Fruit fly (Drosophila melanogaster) whole organism, embryonic: ENCODE data around the gene mTTF.
A peak's percentile ranks its signal among the peaks of the same experiment; 100 is the strongest.

Experiments
- ATbp ChIP-seq: fragments of 200-800 bp; sonication (Bioruptor generic); optimal IDR thresholded peaks from 2 replicates; lab custom pipeline; 2017; ENCODE audit warnings: missing biosample characterization, mild to moderate bottlenecking, missing genetic modification characterization, missing genetic modification reagents
- Awh ChIP-seq: fragments of 200-800 bp; sonication (Bioruptor generic); IDR thresholded peaks from 2 replicates; pipeline ENCODE4, ENCODE4 v1.3.6; 2022; ENCODE audit warnings: missing biosample characterization, missing genetic modification characterization
- CG1024 ChIP-seq: fragments of 200-800 bp; sonication (Bioruptor generic); IDR thresholded peaks from 2 replicates; pipeline ENCODE4 v1.3.6; 2022; ENCODE audit warnings: missing biosample characterization, missing genetic modification characterization
- CG11504 ChIP-seq: fragments of 200-800 bp; sonication (Bioruptor generic); optimal IDR thresholded peaks from 3 replicates; lab custom pipeline; 2019; ENCODE audit warnings: missing biosample characterization, mild to moderate bottlenecking, missing genetic modification characterization, moderate library complexity
- CG15269 ChIP-seq: fragments of 200-800 bp; sonication (Bioruptor generic); optimal IDR thresholded peaks from 2 replicates; lab custom pipeline; 2018; ENCODE audit warnings: missing biosample characterization, mild to moderate bottlenecking, missing genetic modification characterization, moderate library complexity
- CG16815 ChIP-seq: fragments of 200-800 bp; sonication (Bioruptor generic); optimal IDR thresholded peaks from 3 replicates; lab custom pipeline; 2017; ENCODE audit warnings: missing biosample characterization, mild to moderate bottlenecking, missing genetic modification characterization
- CG18011 ChIP-seq: fragments of 200-800 bp; sonication (Bioruptor generic); optimal IDR thresholded peaks from 2 replicates; lab custom pipeline; 2017; ENCODE audit warnings: missing biosample characterization, missing genetic modification characterization, mild to moderate bottlenecking, moderate library complexity, missing genotype
- CG18619 ChIP-seq: fragments of 200-800 bp; sonication (Bioruptor generic); optimal IDR thresholded peaks from 3 replicates; lab custom pipeline; 2017; ENCODE audit warnings: missing biosample characterization, mild to moderate bottlenecking, missing genetic modification characterization
- CG2120 ChIP-seq: fragments of 200-800 bp; sonication (Bioruptor generic); optimal IDR thresholded peaks from 3 replicates; lab custom pipeline; 2016; ENCODE audit warnings: missing biosample characterization, missing genetic modification characterization
- CG2199 ChIP-seq: fragments of 200-800 bp; sonication (Bioruptor generic); IDR thresholded peaks from 3 replicates; pipeline ENCODE4 v1.3.6; 2022; ENCODE audit warnings: missing biosample characterization, missing genetic modification characterization
- CG33557 ChIP-seq: fragments of 200-800 bp; sonication (Bioruptor generic); optimal IDR thresholded peaks from 2 replicates; lab custom pipeline; 2019; ENCODE audit warnings: missing biosample characterization, mild to moderate bottlenecking, missing genetic modification characterization, moderate library complexity
- CG3407 ChIP-seq: fragments of 200-800 bp; sonication (Bioruptor generic); optimal IDR thresholded peaks from 2 replicates; lab custom pipeline; 2018; ENCODE audit warnings: missing biosample characterization, mild to moderate bottlenecking, missing genetic modification characterization
- CG4617 ChIP-seq: fragments of 200-800 bp; sonication (Bioruptor generic); optimal IDR thresholded peaks from 3 replicates; lab custom pipeline; 2016; ENCODE audit warnings: missing biosample characterization, missing genetic modification characterization, borderline replicate concordance
- CG5953 ChIP-seq: fragments of 200-800 bp; sonication (Bioruptor generic); IDR thresholded peaks from 2 replicates; pipeline ENCODE4 v1.3.6; 2022; ENCODE audit warnings: missing biosample characterization, missing genetic modification characterization
- CG6654 ChIP-seq: fragments of 200-800 bp; sonication (Bioruptor generic); optimal IDR thresholded peaks from 2 replicates; lab custom pipeline; 2017; ENCODE audit warnings: missing biosample characterization, mild to moderate bottlenecking, missing genetic modification characterization
- CG7786 ChIP-seq: fragments of 200-800 bp; sonication (Bioruptor generic); optimal IDR thresholded peaks from 2 replicates; lab custom pipeline; 2016; ENCODE audit warnings: missing biosample characterization, missing genetic modification characterization
- CG8281 ChIP-seq: fragments of 200-800 bp; sonication (Bioruptor generic); optimal IDR thresholded peaks from 2 replicates; lab custom pipeline; 2018; ENCODE audit warnings: missing biosample characterization, mild to moderate bottlenecking, missing genetic modification characterization, moderate library complexity
- Dfd ChIP-seq, 2 experiments: fragments of >200 bp; optimal IDR thresholded peaks; 2 replicates each; lab custom pipeline; 2017; ENCODE audit warnings: missing biosample characterization in 2 of 2, missing genetic modification characterization in 2 of 2
- HLHmδ ChIP-seq: fragments of 200-800 bp; sonication (Bioruptor generic); optimal IDR thresholded peaks from 2 replicates; lab custom pipeline; 2018; ENCODE audit warnings: missing biosample characterization, mild to moderate bottlenecking, missing genetic modification characterization, moderate library complexity
- MTF-1 ChIP-seq: fragments of 200-800 bp; sonication (Bioruptor generic); optimal IDR thresholded peaks from 2 replicates; lab custom pipeline; 2018; ENCODE audit warnings: missing biosample characterization, mild to moderate bottlenecking, missing genetic modification characterization, borderline replicate concordance
- Mrtf ChIP-seq: fragments of 200-800 bp; sonication (Bioruptor generic); IDR thresholded peaks from 3 replicates; pipeline ENCODE4 v1.3.6; 2022; ENCODE audit warnings: missing biosample characterization, missing genetic modification characterization
- NC2β ChIP-seq: fragments of 200-800 bp; sonication (Bioruptor generic); optimal IDR thresholded peaks from 2 replicates; lab custom pipeline; 2016; ENCODE audit warnings: missing biosample characterization, missing genetic modification characterization
- aop ChIP-seq: fragments of 200-800 bp; sonication (Bioruptor generic); IDR thresholded peaks from 2 replicates; pipeline ENCODE4 v1.3.6; 2022; ENCODE audit warnings: missing biosample characterization, missing genetic modification characterization
- bowl ChIP-seq: fragments of 200-800 bp; sonication (Bioruptor generic); IDR thresholded peaks from 2 replicates; pipeline ENCODE4 v1.3.6; 2022; ENCODE audit warnings: missing biosample characterization, missing genetic modification characterization
- bsh ChIP-seq, 2 experiments: fragments of 200-800 bp; sonication (Bioruptor generic); optimal IDR thresholded peaks; 2 replicates each; lab custom pipeline; 2017 to 2018; ENCODE audit warnings: mild to moderate bottlenecking in 2 of 2, missing biosample characterization in 2 of 2, missing genetic modification characterization in 2 of 2, moderate library complexity in 1 of 2
- chinmo ChIP-seq: fragments of 200-800 bp; sonication (Bioruptor generic); IDR thresholded peaks from 4 replicates; pipeline ENCODE4 v1.3.6; 2022; ENCODE audit warnings: missing biosample characterization, missing genetic modification characterization; ENCODE audit not compliant: partially characterized antibody
- dysf ChIP-seq: fragments of 200-800 bp; sonication (Bioruptor generic); IDR thresholded peaks from 3 replicates; pipeline ENCODE4 v1.3.6; 2022; ENCODE audit warnings: missing biosample characterization, missing genetic modification characterization
- gt ChIP-seq: fragments of 200-800 bp; sonication (Bioruptor generic); IDR thresholded peaks from 2 replicates; pipeline ENCODE4 v1.3.6; 2022; ENCODE audit warnings: missing biosample characterization, missing genetic modification characterization
- ham ChIP-seq: fragments of 200-800 bp; sonication (Bioruptor generic); IDR thresholded peaks from 2 replicates; pipeline ENCODE4 v1.3.6; 2022; ENCODE audit warnings: missing biosample characterization, missing genetic modification characterization
- insv ChIP-seq, 2 experiments: fragments of 200-800 bp; sonication (Bioruptor generic); optimal IDR thresholded peaks; 3 replicates each; lab custom pipeline; 2016 to 2018; ENCODE audit warnings: missing biosample characterization in 2 of 2, missing genetic modification characterization in 2 of 2
- lmd ChIP-seq: fragments of 200-800 bp; sonication (Bioruptor generic); IDR thresholded peaks from 2 replicates; pipeline ENCODE4 v1.3.6; 2022; ENCODE audit warnings: missing biosample characterization, missing genetic modification characterization
- lov ChIP-seq, 2 experiments: fragments of 200-800 bp in 1 of 2; fragments of >200 bp in 1 of 2; sonication (Bioruptor generic) in 1 of 2; IDR thresholded peaks in 1 of 2; optimal IDR thresholded peaks in 1 of 2; 2 replicates in 1 of 2; 3 replicates in 1 of 2; pipeline versions ENCODE4 v1.3.6 to Lab custom; 2017 to 2022; ENCODE audit warnings: missing biosample characterization in 1 of 2, missing genetic modification characterization in 1 of 2
- pan ChIP-seq, 4 experiments: fragments of >200 bp in 3 of 4; fragments of 200-800 bp in 1 of 4; sonication (Bioruptor generic) in 1 of 4; optimal IDR thresholded peaks in 3 of 4; IDR thresholded peaks in 1 of 4; 2 replicates each; pipeline versions ENCODE4 v1.3.6 to Lab custom; 2017 to 2022; ENCODE audit warnings: missing biosample characterization in 2 of 4, missing genetic modification characterization in 2 of 4, mixed read lengths in 1 of 4
- peb ChIP-seq: fragments of 200-800 bp; sonication (Bioruptor generic); IDR thresholded peaks from 2 replicates; pipeline ENCODE4 v1.3.6; 2022; ENCODE audit warnings: missing biosample characterization, missing genetic modification characterization
- sc ChIP-seq, 3 experiments: fragments of >200 bp in 2 of 3; fragments of 200-800 bp in 1 of 3; sonication (Bioruptor generic) in 1 of 3; optimal IDR thresholded peaks; 2 replicates in 2 of 3; 3 replicates in 1 of 3; lab custom pipeline; 2017; ENCODE audit warnings: mild to moderate bottlenecking in 1 of 3, missing biosample characterization in 1 of 3, missing genetic modification characterization in 1 of 3, missing genetic modification reagents in 1 of 3
- sens ChIP-seq: fragments of 200-800 bp; sonication (Bioruptor generic); peaks from one replicate; lab custom pipeline; 2016; ENCODE audit warnings: missing biosample characterization, missing genetic modification characterization
- slbo ChIP-seq: fragments of 200-800 bp; sonication (Bioruptor generic); IDR thresholded peaks from 2 replicates; pipeline ENCODE4 v1.3.6; 2022; ENCODE audit warnings: missing biosample characterization, missing genetic modification characterization
- sr ChIP-seq: fragments of 200-800 bp; sonication (Bioruptor generic); IDR thresholded peaks from 3 replicates; pipeline ENCODE4 v1.3.6; 2022; ENCODE audit warnings: missing biosample characterization, missing genetic modification characterization
- stwl ChIP-seq: fragments of 200-800 bp; sonication (Bioruptor generic); optimal IDR thresholded peaks from 3 replicates; lab custom pipeline; 2018; ENCODE audit warnings: missing biosample characterization, mild to moderate bottlenecking, missing genetic modification characterization, moderate library complexity
- tin ChIP-seq: fragments of 200-800 bp; sonication (Bioruptor generic); optimal IDR thresholded peaks from 3 replicates; lab custom pipeline; 2016; ENCODE audit warnings: missing biosample characterization, missing genetic modification characterization
- vvl ChIP-seq: fragments of 200-800 bp; sonication (Bioruptor generic); IDR thresholded peaks from 2 replicates; pipeline ENCODE4 v1.3.6; 2022; ENCODE audit warnings: missing biosample characterization, missing genetic modification characterization
- wek ChIP-seq: fragments of 200-800 bp; sonication (Bioruptor generic); optimal IDR thresholded peaks from 3 replicates; lab custom pipeline; 2018; ENCODE audit warnings: missing biosample characterization, mild to moderate bottlenecking, missing genetic modification characterization, moderate library complexity
- zfh1 ChIP-seq: fragments of 200-800 bp; sonication (Bioruptor generic); IDR thresholded peaks from 3 replicates; pipeline ENCODE4 v1.3.6; 2022; ENCODE audit warnings: missing biosample characterization, missing genetic modification characterization

mTTF gene

DNA sequence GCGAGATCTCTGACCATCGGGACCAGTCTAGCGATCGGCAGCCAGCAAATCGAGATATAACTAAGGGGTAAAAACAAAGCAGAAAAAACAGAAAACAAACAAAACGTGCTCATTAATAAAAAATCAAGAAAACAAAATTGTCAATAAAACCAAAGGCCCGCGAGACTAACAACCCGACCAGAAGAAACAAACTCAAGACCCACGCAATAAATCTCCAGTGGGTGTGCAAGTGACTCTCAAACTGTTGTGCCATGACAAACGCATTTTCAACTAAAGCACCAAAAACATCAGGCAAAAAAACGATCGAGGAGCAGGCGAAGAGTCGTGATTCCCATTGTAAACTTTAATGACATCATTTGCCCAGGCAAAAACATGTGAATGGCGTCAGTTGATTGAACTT, 30.6 kb downstream of the mTTF start:
- TF ChIP-seq lmd (GFP tag; lab: Robert Waterston, UW) (no peak), Mrtf (GFP tag; lab: Robert Waterston, UW) (no peak), CG2120 (GFP tag; lab: Kevin White, UChicago) (no peak), CG6654 (GFP tag; lab: Kevin White, UChicago) (peak; percentile 90), CG16815 (GFP tag; lab: Kevin White, UChicago) (no peak), sc (optimal IDR thresholded peaks at IDR 0.05; lab: Kevin White, UChicago) (no peak), sc (GFP tag; optimal IDR thresholded peaks at IDR 0.05; lab: Kevin White, UChicago) (no peak), chinmo (GFP tag; lab: Robert Waterston, UW) (0 out of 4 replicates have a peak, but pooled peaks have one; percentile 56), sr (GFP tag; lab: Robert Waterston, UW) (peak; percentile 93)

DNA sequence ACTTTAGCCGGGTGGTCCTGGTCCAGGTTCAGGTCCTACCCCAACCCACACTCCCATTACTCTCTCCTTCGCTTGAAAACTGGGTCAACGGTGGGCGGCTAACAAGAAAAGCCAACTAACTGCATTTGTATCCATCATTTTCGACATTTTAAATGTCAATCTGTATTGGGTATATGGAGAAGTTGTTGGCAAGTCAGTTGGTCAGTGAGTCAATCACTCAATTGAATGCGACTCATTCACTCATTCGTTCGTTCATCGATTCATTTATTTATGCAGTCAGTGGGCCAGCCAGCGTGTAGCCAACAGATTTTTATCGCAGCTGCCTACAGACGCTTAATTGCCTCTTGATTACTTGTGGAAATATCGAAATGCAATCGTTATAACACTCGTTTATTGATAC, 31.9 kb downstream of the mTTF start:
- TF ChIP-seq CG8281 (peak; percentile 96), NC2β (GFP tag; lab: Kevin White, UChicago) (no peak), CG18619 (GFP tag; lab: Kevin White, UChicago) (no peak), Awh (GFP tag; lab: Robert Waterston, UW) (peak; percentile 41; the same call in 1 of the 2 replicates), gt (GFP tag; lab: Robert Waterston, UW) (no peak), peb (GFP tag; lab: Robert Waterston, UW) (no peak)

DNA sequence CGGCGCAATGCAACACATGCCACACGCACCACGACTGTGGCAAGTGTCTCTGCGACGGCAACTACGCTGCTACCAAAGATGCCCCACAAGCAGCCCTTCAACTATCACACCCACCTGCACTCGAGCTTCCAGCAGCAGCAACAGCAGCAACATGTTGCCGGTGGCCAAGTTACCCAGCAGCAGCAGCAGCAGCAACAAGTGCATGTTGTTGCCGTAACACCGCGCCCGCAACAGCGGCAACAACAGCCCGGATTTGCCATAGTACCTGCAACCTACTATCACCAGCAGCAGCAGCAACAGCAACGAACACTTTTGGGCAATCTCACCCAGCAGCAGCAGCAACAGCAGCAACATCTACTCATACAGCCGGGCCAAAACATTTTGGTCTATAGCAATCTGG, 39.9 kb downstream of the mTTF start:
- TF ChIP-seq CG7786 (GFP tag; lab: Kevin White, UChicago) (no peak), CG11504 (peak; percentile 72), tin (no peak), ham (no peak), Dfd (GFP tag; optimal IDR thresholded peaks at IDR 0.05; lab: Kevin White, UChicago) (peak in 1 of 2 experiments; percentile 36), CG15269 (tag; lab: Kevin White, UChicago) (no peak)

DNA sequence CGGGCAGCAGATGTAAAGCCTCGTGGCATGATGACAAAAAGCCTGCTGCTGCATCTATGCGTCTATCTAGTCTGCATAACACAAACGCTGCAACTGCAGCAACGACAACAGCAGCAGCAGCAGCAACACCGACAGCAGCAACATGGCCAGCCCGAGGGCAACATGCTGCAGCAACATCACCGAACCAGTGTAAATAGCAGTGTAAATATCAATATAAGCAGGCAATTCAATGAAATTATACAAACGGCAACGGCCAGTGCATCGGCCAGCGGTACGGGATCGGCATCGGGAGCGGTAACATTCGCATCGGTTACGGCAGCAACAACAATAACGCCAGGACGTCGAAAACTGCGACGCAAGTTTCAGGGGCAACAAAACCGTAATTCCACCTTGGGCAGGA, 40.4 kb downstream of the mTTF start:
- TF ChIP-seq CG33557 (GFP tag; lab: Kevin White, UChicago) = peak; percentile 22
- peak; percentile 41 for TF ChIP-seq ATbp (GFP tag; lab: Kevin White, UChicago)
- peak; percentile 32; the same call in 1 of the 2 replicates for TF ChIP-seq Awh (GFP tag; lab: Robert Waterston, UW)
- no peak for TF ChIP-seq pan (optimal IDR thresholded peaks at IDR 0.05; lab: Kevin White, UChicago)
- no peak for TF ChIP-seq pan (GFP tag; optimal IDR thresholded peaks at IDR 0.05 in 1 of 2, IDR thresholded peaks at IDR 0.05 in 1 of 2)
- peak; percentile 94 for TF ChIP-seq CG11504
- TF ChIP-seq CG18011 (GFP tag; lab: Kevin White, UChicago) = peak; percentile 22
- 0 out of 3 replicates have a peak, but pooled peaks have one; percentile 10 for TF ChIP-seq CG2199 (GFP tag; lab: Robert Waterston, UW)
- no peak for TF ChIP-seq bowl (GFP tag; lab: Robert Waterston, UW)
- TF ChIP-seq vvl (GFP tag; lab: Robert Waterston, UW) = no peak
- peak; percentile 60 for TF ChIP-seq sens (GFP tag; lab: Kevin White, UChicago)
- TF ChIP-seq HLHmδ (GFP tag; lab: Kevin White, UChicago) = peak; percentile 10
- TF ChIP-seq MTF-1 (GFP tag; lab: Kevin White, UChicago) = peak; percentile 1
- TF ChIP-seq zfh1 (GFP tag; lab: Robert Waterston, UW) = 0 out of 3 replicates have a peak, but pooled peaks have one; percentile 34
- TF ChIP-seq aop (GFP tag; lab: Robert Waterston, UW) = no peak
- TF ChIP-seq CG4617 (GFP tag; lab: Kevin White, UChicago) = no peak
- no peak for TF ChIP-seq insv (GFP tag; optimal IDR thresholded peaks at IDR 0.05; lab: Kevin White, UChicago)
- 0 out of 2 replicates have a peak, but pooled peaks have one; percentile 19 for TF ChIP-seq slbo (GFP tag; lab: Robert Waterston, UW)
- peak in 1 of 2 experiments; percentile 6 for TF ChIP-seq bsh (GFP tag; optimal IDR thresholded peaks at IDR 0.05; lab: Kevin White, UChicago)
- TF ChIP-seq CG5953 = peak; percentile 71
- TF ChIP-seq CG1024 = peak; percentile 31; the same call in 1 of the 2 replicates
- TF ChIP-seq dysf (GFP tag; lab: Robert Waterston, UW) = 0 out of 3 replicates have a peak, but pooled peaks have one; percentile 11
- peak; percentile 3 for TF ChIP-seq CG3407 (GFP tag; lab: Kevin White, UChicago)
- peak; percentile 1 for TF ChIP-seq wek (GFP tag; lab: Kevin White, UChicago)
- peak; percentile 8 for TF ChIP-seq stwl (tag; lab: Kevin White, UChicago)
- no peak for TF ChIP-seq lov (optimal IDR thresholded peaks at IDR 0.05; lab: Kevin White, UChicago)
- TF ChIP-seq lov (GFP tag; IDR thresholded peaks at IDR 0.05; lab: Robert Waterston, UW) = 0 out of 3 replicates have a peak, but pooled peaks have one; percentile 5
